Worm (Caenorhabditis elegans): ENCODE results near the gene Y17G9B.2.

DNA sequence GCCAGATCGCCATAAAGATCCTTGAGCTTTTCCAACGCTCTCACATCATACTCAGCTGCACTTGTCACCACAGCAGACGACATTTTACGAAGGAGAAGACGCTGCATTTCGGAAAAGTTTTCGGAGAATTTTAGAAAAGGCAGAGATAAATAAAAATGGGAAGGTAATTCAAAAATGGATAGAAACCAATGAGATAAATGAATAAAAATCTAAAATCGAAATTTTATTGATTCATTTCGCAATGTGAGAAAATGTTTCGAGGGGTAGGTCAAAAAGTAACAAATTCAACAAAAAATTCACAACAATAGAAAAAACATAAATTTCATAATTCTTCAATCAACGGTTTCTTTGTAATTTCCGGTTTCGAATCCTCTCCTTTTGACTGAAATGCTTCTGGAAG is 42.5 kb downstream of the Y17G9B.2 start, which contains the start of gene dpf-5:
- TF ChIP-seq C06A6.2 (GFP tag; conservative IDR thresholded peaks at IDR 0.05): no peak
- TF ChIP-seq ZK185.1 (tag; optimal IDR thresholded peaks at IDR 0.05; ENCODE audit: poor library complexity, severe bottlenecking): no peak
- no peak for TF ChIP-seq unc-130 (GFP tag; optimal IDR thresholded peaks at IDR 0.05)
- TF ChIP-seq nhr-179 (tag; optimal IDR thresholded peaks at IDR 0.05): no peak
- no peak for TF ChIP-seq dpl-1 (GFP tag; optimal IDR thresholded peaks at IDR 0.05)
- no peak for TF ChIP-seq D2030.7 (GFP tag; IDR thresholded peaks at IDR 0.05)
- TF ChIP-seq egl-44 (GFP tag; IDR thresholded peaks at IDR 0.05): no peak
- TF ChIP-seq madf-8 (GFP tag; conservative IDR thresholded peaks at IDR 0.05): no peak
- TF ChIP-seq T26A5.8 (tag; optimal IDR thresholded peaks at IDR 0.05): no peak
- no peak for TF ChIP-seq ztf-18 (tag; optimal IDR thresholded peaks at IDR 0.05)
- no peak for TF ChIP-seq snpc-3.4 (tag; optimal IDR thresholded peaks at IDR 0.05)
- no peak for TF ChIP-seq ceh-40 (GFP tag; IDR thresholded peaks at IDR 0.05)
- no peak for TF ChIP-seq him-1 (tag; optimal IDR thresholded peaks at IDR 0.05)
- TF ChIP-seq sdz-38 (tag; optimal IDR thresholded peaks at IDR 0.05): no peak

Data from whole organism, young adult.